Fruit fly (Drosophila melanogaster): Measurements from ENCODE around the gene Ddrgk1.

The Ddrgk1 gene

DNA sequence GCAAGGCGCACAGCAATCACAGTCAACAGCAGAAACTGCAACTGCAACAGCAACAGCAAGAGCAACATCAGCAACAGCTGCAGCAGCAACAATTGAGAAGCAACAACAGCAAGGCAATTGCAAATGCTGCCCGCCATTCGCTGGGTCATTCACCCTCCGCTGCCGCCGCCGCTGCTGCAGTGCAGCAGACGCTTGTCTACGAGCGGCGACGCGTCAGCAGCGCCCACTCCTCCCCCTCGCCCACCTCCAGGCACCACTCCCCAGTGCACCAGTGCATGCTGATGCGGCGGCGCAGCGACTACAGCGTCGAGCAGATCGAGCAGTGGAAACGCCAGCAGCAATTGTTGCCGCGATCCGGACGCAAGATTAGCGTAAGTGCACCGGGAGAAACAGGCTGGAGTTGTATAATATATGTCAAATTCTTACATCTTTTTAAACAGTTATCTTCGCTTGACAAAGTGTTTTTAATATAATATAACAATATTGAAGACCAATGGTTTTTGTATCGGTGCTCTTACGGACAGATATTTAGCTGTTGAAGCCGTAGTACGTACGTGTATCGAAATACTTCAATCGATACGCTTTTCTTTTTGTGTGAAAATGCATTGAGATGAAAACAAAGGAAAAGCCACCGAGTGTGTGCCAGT lies 9.1 kb upstream of the Ddrgk1 start (continued):
- peak; percentile 72 for TF ChIP-seq CG6792 (GFP tag; optimal IDR thresholded peaks at IDR 0.05)
- TF ChIP-seq Smox (GFP tag; optimal IDR thresholded peaks at IDR 0.05) = no peak
- TF ChIP-seq ss (GFP tag; optimal IDR thresholded peaks at IDR 0.05) = no peak
- TF ChIP-seq CG8632 (GFP tag; optimal IDR thresholded peaks at IDR 0.05) = peak; percentile 59
- peak; percentile 61 for TF ChIP-seq lz (GFP tag; optimal IDR thresholded peaks at IDR 0.05)
- TF ChIP-seq CG3919 (GFP tag; optimal IDR thresholded peaks at IDR 0.05) = peak; percentile 82
- TF ChIP-seq esn (GFP tag; optimal IDR thresholded peaks at IDR 0.05) = peak; percentile 66
- TF ChIP-seq achi (GFP tag; optimal IDR thresholded peaks at IDR 0.05) = peak; percentile 78
- TF ChIP-seq dac (GFP tag; optimal IDR thresholded peaks at IDR 0.05) = peak; percentile 82
- TF ChIP-seq CG6163 (GFP tag; IDR thresholded peaks at IDR 0.05) = peak; percentile 85
- peak; percentile 66 for TF ChIP-seq CG7368 (GFP tag; optimal IDR thresholded peaks at IDR 0.05)
- peak; percentile 80 for TF ChIP-seq OdsH (GFP tag; optimal IDR thresholded peaks at IDR 0.05)
- peak; percentile 75 for TF ChIP-seq CG10631 (GFP tag; optimal IDR thresholded peaks at IDR 0.05)
- TF ChIP-seq acj6 (GFP tag; optimal IDR thresholded peaks at IDR 0.05) = peak; percentile 72
- peak; percentile 84 for TF ChIP-seq CG4318 (GFP tag; optimal IDR thresholded peaks at IDR 0.05)
- peak; percentile 68 for TF ChIP-seq CG11762 (GFP tag; optimal IDR thresholded peaks at IDR 0.05; ENCODE audit: insufficient read depth)
- peak; percentile 67 for TF ChIP-seq Eip75B (GFP tag; optimal IDR thresholded peaks at IDR 0.05)
- TF ChIP-seq Sox102F (GFP tag; optimal IDR thresholded peaks at IDR 0.05) = peak; percentile 65
- TF ChIP-seq pdm3 (GFP tag; optimal IDR thresholded peaks at IDR 0.05) = peak; percentile 80
- peak; percentile 66 for TF ChIP-seq Ets96B (tag; optimal IDR thresholded peaks at IDR 0.05)
- TF ChIP-seq Gug (GFP tag; IDR thresholded peaks at IDR 0.05) = peak; percentile 84
- peak; percentile 72 for TF ChIP-seq CG11294 (GFP tag; IDR thresholded peaks at IDR 0.05)
- peak; percentile 81 for TF ChIP-seq net (GFP tag; optimal IDR thresholded peaks at IDR 0.05)
- TF ChIP-seq Hr39 (GFP tag; optimal IDR thresholded peaks at IDR 0.05) = peak; percentile 32
- peak; percentile 69 for TF ChIP-seq spab (GFP tag; optimal IDR thresholded peaks at IDR 0.05)
- TF ChIP-seq CG6276 (GFP tag; optimal IDR thresholded peaks at IDR 0.05) = peak; percentile 93
- peak; percentile 89 for TF ChIP-seq CG15336 (GFP tag; IDR thresholded peaks at IDR 0.05)
- TF ChIP-seq CG8319 (GFP tag; optimal IDR thresholded peaks at IDR 0.05) = peak; percentile 47
- peak; percentile 94 for TF ChIP-seq CG32006 (GFP tag; optimal IDR thresholded peaks at IDR 0.05)
- TF ChIP-seq salr (GFP tag; optimal IDR thresholded peaks at IDR 0.05) = peak; percentile 42 to 69
- peak; percentile 10 for TF ChIP-seq CG6854 (GFP tag; optimal IDR thresholded peaks at IDR 0.05)
- TF ChIP-seq CG10669 (GFP tag; optimal IDR thresholded peaks at IDR 0.05) = peak; percentile 68
- TF ChIP-seq CG6808 (GFP tag; optimal IDR thresholded peaks at IDR 0.05) = peak; percentile 66
- peak; percentile 30 for TF ChIP-seq Ets21C (GFP tag; optimal IDR thresholded peaks at IDR 0.05)

DNA sequence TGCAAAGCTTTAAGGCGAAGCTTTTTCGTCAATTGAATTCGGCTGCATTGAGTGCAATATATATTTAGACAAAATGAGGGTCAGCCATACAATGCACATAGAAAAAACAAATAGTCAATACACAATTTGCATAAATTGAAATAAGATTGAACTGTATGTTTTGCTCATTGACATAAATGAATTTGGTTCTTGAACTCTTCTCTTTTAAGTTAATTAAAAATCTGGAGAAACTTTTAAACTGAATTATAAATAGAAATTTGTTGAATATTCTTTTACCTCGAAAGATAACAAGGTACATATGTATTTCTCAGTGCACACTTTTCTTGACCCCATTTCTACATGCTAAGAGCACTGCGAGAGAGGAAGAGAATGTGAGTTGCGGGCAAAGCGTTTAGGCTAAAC lies 8.6 kb upstream of the Ddrgk1 start:
- TF ChIP-seq CG34406 (GFP tag; optimal IDR thresholded peaks at IDR 0.05) = no peak
- TF ChIP-seq CG4318 (GFP tag; optimal IDR thresholded peaks at IDR 0.05) = peak; percentile 47
- peak; percentile 83 for TF ChIP-seq svp (GFP tag)
- no peak for TF ChIP-seq CG11902 (GFP tag; optimal IDR thresholded peaks at IDR 0.05)
- peak in 1 of 2 experiments; percentile 78 for TF ChIP-seq salr (GFP tag; optimal IDR thresholded peaks at IDR 0.05)
- no peak for TF ChIP-seq esn (GFP tag; optimal IDR thresholded peaks at IDR 0.05)
- peak; percentile 37; the same call in 2 of the 3 replicates for TF ChIP-seq CG6163 (GFP tag; IDR thresholded peaks at IDR 0.05)
- TF ChIP-seq fkh (GFP tag; optimal IDR thresholded peaks at IDR 0.05) = no peak
- TF ChIP-seq Ets21C (GFP tag; optimal IDR thresholded peaks at IDR 0.05) = no peak
- TF ChIP-seq dac (GFP tag; optimal IDR thresholded peaks at IDR 0.05) = peak; percentile 7
- no peak for TF ChIP-seq cyc (GFP tag; optimal IDR thresholded peaks at IDR 0.05)
- no peak for TF ChIP-seq fd59A (GFP tag; optimal IDR thresholded peaks at IDR 0.05)
- TF ChIP-seq CG11294 (GFP tag; IDR thresholded peaks at IDR 0.05) = peak; percentile 48; the same call in 1 of the 2 replicates
- TF ChIP-seq CG1621 (tag; optimal IDR thresholded peaks at IDR 0.05) = no peak
- TF ChIP-seq Eip75B (GFP tag; optimal IDR thresholded peaks at IDR 0.05) = no peak
- peak; percentile 55 for TF ChIP-seq Hr4 (GFP tag; optimal IDR thresholded peaks at IDR 0.05)
- no peak for TF ChIP-seq vri (GFP tag; optimal IDR thresholded peaks at IDR 0.05)
- no peak for TF ChIP-seq ss (GFP tag; optimal IDR thresholded peaks at IDR 0.05)
- no peak for TF ChIP-seq CG8632 (GFP tag; optimal IDR thresholded peaks at IDR 0.05)
- TF ChIP-seq topi (GFP tag; optimal IDR thresholded peaks at IDR 0.05) = no peak
- peak; percentile 18 for TF ChIP-seq OdsH (GFP tag; optimal IDR thresholded peaks at IDR 0.05)
- TF ChIP-seq Eip78C (GFP tag) = peak; percentile 64
- TF ChIP-seq CG3919 (GFP tag; optimal IDR thresholded peaks at IDR 0.05) = no peak
- no peak for TF ChIP-seq Sox14 (GFP tag; optimal IDR thresholded peaks at IDR 0.05)
- no peak for TF ChIP-seq acj6 (GFP tag; optimal IDR thresholded peaks at IDR 0.05)
- TF ChIP-seq CG10631 (GFP tag; optimal IDR thresholded peaks at IDR 0.05) = peak; percentile 43
- TF ChIP-seq net (GFP tag; optimal IDR thresholded peaks at IDR 0.05) = peak; percentile 27
- no peak for TF ChIP-seq lz (GFP tag; optimal IDR thresholded peaks at IDR 0.05)
- TF ChIP-seq Met (GFP tag; optimal IDR thresholded peaks at IDR 0.05) = no peak
- TF ChIP-seq Lpt (GFP tag; optimal IDR thresholded peaks at IDR 0.05) = no peak

Data from whole organism, prepupa.